Fruit fly (Drosophila melanogaster): ENCODE data around the gene fd96Cb.
A peak's percentile ranks its signal among the peaks of the same experiment; 100 is the strongest.

Gene fd96Cb

DNA sequence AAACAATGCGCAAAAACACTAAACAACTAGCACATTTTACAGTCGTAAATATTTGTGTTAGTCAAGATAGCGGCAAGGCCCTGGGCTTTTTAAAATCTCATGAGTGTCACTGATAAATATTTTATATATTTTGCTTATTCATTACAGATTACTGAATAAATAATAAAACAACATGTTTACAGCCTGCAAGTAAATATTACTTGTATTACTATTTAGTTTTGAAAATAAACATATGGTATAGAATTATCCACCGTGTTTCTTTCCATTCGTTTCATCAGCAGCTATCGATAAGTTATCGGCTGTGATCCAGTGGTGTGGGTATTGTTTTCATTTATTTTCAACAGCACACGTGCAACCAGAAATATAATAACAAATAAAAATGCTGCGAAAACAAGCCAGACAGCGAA, 20.3 kb upstream of the fd96Cb start, which contains the start of the genes shams and CG11920:
Gene shams, minus strand, starts transcription at position 50 of the 407 bp plus-strand sequence.
Gene CG11920, plus strand, starts transcription at position 320 of the 407 bp plus-strand sequence.
- TF ChIP-seq fru (GFP tag; optimal IDR thresholded peaks at IDR 0.05) (no peak), N (GFP tag; optimal IDR thresholded peaks at IDR 0.05) (no peak), brk (GFP tag; optimal IDR thresholded peaks at IDR 0.05) (peak; percentile 73), Rel (GFP tag; optimal IDR thresholded peaks at IDR 0.05) (no peak), Rel (tag; optimal IDR thresholded peaks at IDR 0.05) (peak; percentile 17), Jra (GFP tag; optimal IDR thresholded peaks at IDR 0.05) (peak; percentile 13), CrebA (GFP tag; optimal IDR thresholded peaks at IDR 0.05; ENCODE audit: borderline replicate concordance) (no peak), Mio (GFP tag; optimal IDR thresholded peaks at IDR 0.05) (no peak), pan (optimal IDR thresholded peaks at IDR 0.05) (no peak), Sp1 (GFP tag; optimal IDR thresholded peaks at IDR 0.05) (no peak), GATAd (GFP tag; optimal IDR thresholded peaks at IDR 0.05) (no peak), OdsH (GFP tag; optimal IDR thresholded peaks at IDR 0.05) (peak; percentile 25), Hnf4 (GFP tag; optimal IDR thresholded peaks at IDR 0.05) (peak; percentile 20), Myc (optimal IDR thresholded peaks at IDR 0.05) (peak; percentile 47), sv (GFP tag; optimal IDR thresholded peaks at IDR 0.05) (no peak), ey (GFP tag; optimal IDR thresholded peaks at IDR 0.05) (no peak), dl (GFP tag; optimal IDR thresholded peaks at IDR 0.05; ENCODE audit: insufficient read depth in 1 of 2, partially characterized antibody in 2 of 2) (no peak), dsf (GFP tag; optimal IDR thresholded peaks at IDR 0.05; ENCODE audit: borderline replicate concordance) (no peak), psq (GFP tag; optimal IDR thresholded peaks at IDR 0.05) (no peak), tai (GFP tag; optimal IDR thresholded peaks at IDR 0.05) (no peak), Dfd (GFP tag; optimal IDR thresholded peaks at IDR 0.05) (no peak), br (GFP tag; optimal IDR thresholded peaks at IDR 0.05) (no peak), CG32264 (GFP tag; optimal IDR thresholded peaks at IDR 0.05) (no peak), CG9705 (GFP tag; optimal IDR thresholded peaks at IDR 0.05) (no peak), rgr (GFP tag; optimal IDR thresholded peaks at IDR 0.05) (no peak), Abd-B (GFP tag; optimal IDR thresholded peaks at IDR 0.05) (no peak), h (GFP tag; optimal IDR thresholded peaks at IDR 0.05) (no peak), woc (GFP tag; optimal IDR thresholded peaks at IDR 0.05) (peak; percentile 55), Hr78 (GFP tag; optimal IDR thresholded peaks at IDR 0.05) (no peak), jim (GFP tag; optimal IDR thresholded peaks at IDR 0.05) (no peak), foxo (GFP tag; optimal IDR thresholded peaks at IDR 0.05) (no peak), sage (GFP tag; optimal IDR thresholded peaks at IDR 0.05) (no peak), lola (GFP tag; optimal IDR thresholded peaks at IDR 0.05) (no peak), HLH106 (tag; optimal IDR thresholded peaks at IDR 0.05) (peak; percentile 17), dmrt93B (GFP tag; optimal IDR thresholded peaks at IDR 0.05) (no peak), Dif (GFP tag; optimal IDR thresholded peaks at IDR 0.05; ENCODE audit: partially characterized antibody) (no peak), Vsx2 (GFP tag; optimal IDR thresholded peaks at IDR 0.05; ENCODE audit: partially characterized antibody) (no peak)

DNA sequence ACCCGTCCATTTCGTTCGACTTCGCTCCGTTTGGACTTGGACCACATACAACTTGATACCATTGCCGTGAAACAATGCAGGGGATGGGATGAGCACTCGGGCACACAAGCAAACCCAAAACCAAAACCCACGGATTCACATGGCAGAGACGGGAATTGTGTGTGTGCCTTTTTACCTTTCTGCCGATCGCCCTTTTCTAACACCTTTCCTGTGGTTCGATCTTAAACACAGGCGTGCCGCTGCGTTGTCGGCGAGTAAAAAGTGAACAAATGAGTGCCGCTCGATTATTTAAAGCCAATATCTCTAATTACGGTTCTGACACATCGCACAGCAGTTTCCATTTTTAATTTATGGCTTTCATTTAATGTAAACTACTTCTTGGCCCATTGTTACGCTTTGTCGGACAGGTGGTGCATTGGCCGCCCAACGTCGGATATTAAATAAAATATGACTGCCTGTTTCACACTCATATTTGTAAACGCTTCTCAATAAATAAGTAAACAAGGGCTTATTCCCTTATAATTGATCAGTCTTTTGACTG, 17.5 kb upstream of the fd96Cb start:
- TF ChIP-seq psq (GFP tag; optimal IDR thresholded peaks at IDR 0.05) (no peak), Rel (GFP tag; optimal IDR thresholded peaks at IDR 0.05) (no peak), Rel (tag; optimal IDR thresholded peaks at IDR 0.05) (no peak), Sp1 (GFP tag; optimal IDR thresholded peaks at IDR 0.05) (no peak)

DNA sequence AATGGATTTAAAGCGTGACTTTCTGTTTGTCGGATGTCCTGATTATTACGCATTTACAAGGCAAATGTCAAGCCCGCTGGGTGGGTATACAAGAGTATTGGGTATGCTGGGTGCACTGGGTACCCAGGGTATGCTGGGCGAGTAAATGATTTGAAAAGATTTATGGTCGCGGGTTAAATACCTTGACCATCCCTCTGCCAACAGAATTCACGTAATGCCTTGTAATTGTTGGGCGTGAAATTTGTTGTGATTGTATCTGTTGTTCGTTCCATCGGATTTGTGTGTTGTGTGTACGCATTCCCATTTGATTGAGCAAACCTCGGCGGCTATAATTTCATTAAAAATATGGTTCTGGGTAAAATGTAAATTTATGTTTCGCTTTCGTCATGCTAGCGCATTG, 16.1 kb upstream of the fd96Cb start:
- TF ChIP-seq CG32264 (GFP tag; optimal IDR thresholded peaks at IDR 0.05) (no peak), HLH106 (tag; optimal IDR thresholded peaks at IDR 0.05) (no peak), tai (GFP tag; optimal IDR thresholded peaks at IDR 0.05) (no peak), GATAd (GFP tag; optimal IDR thresholded peaks at IDR 0.05) (no peak), dsf (GFP tag; optimal IDR thresholded peaks at IDR 0.05; ENCODE audit: borderline replicate concordance) (no peak), N (GFP tag; optimal IDR thresholded peaks at IDR 0.05) (no peak), foxo (GFP tag; optimal IDR thresholded peaks at IDR 0.05) (no peak), dl (GFP tag; optimal IDR thresholded peaks at IDR 0.05; ENCODE audit: insufficient read depth in 1 of 2, partially characterized antibody in 2 of 2) (no peak), sage (GFP tag; optimal IDR thresholded peaks at IDR 0.05) (no peak), usp (GFP tag; optimal IDR thresholded peaks at IDR 0.05) (no peak)
